Worm (Caenorhabditis elegans) whole organism, late embryonic: Measurements from ENCODE around the gene lin-29.

Source experiments
- C08G9.2 ChIP-seq: sonication (generic microtip); optimal IDR thresholded peaks from 2 replicates; lab custom pipeline; 2016; ENCODE audit warnings: mild to moderate bottlenecking, missing genetic modification characterization, moderate library complexity, missing compliant biosample characterization
- K02D7.2 ChIP-seq: sonication (generic microtip); optimal IDR thresholded peaks from 2 replicates; lab custom pipeline; 2017; ENCODE audit warnings: mild to moderate bottlenecking, missing genetic modification characterization, missing compliant biosample characterization
- T23F11.4 ChIP-seq: fragments of 200-800 bp; sonication (Bioruptor generic); optimal IDR thresholded peaks from 2 replicates; lab custom pipeline; 2018; ENCODE audit warnings: mild to moderate bottlenecking, missing genetic modification characterization, missing compliant biosample characterization
- ahr-1 ChIP-seq: sonication (generic microtip); optimal IDR thresholded peaks from 2 replicates; lab custom pipeline; 2016; ENCODE audit warnings: missing genetic modification characterization, missing compliant biosample characterization
- ama-1 ChIP-seq: fragments of 150-350 bp; optimal IDR thresholded peaks from 2 replicates; lab custom pipeline; 2014
- ceh-14 ChIP-seq: sonication (generic microtip); optimal IDR thresholded peaks from 2 replicates; lab custom pipeline; 2016; ENCODE audit warnings: missing genotype, missing genetic modification characterization, missing compliant biosample characterization
- ceh-18 ChIP-seq: sonication (generic microtip); optimal IDR thresholded peaks from 2 replicates; lab custom pipeline; 2016; ENCODE audit warnings: missing genetic modification characterization, missing compliant biosample characterization
- ceh-19 ChIP-seq: fragments of 200-800 bp; sonication (Bioruptor generic); optimal IDR thresholded peaks from 2 replicates; lab custom pipeline; 2018; ENCODE audit warnings: mild to moderate bottlenecking, missing genetic modification characterization, missing compliant biosample characterization
- ceh-2 ChIP-seq: sonication (generic microtip); optimal IDR thresholded peaks from 2 replicates; lab custom pipeline; 2016; ENCODE audit warnings: missing genotype, missing genetic modification characterization, missing compliant biosample characterization
- ceh-22 ChIP-seq: sonication (generic microtip); optimal IDR thresholded peaks from 2 replicates; lab custom pipeline; 2017; ENCODE audit warnings: missing biosample characterization, missing genetic modification characterization
- ceh-31 ChIP-seq: sonication (generic microtip); optimal IDR thresholded peaks from 2 replicates; lab custom pipeline; 2016; ENCODE audit warnings: missing genetic modification characterization, missing compliant biosample characterization
- ceh-34 ChIP-seq: sonication (generic microtip); optimal IDR thresholded peaks from 2 replicates; lab custom pipeline; 2016; ENCODE audit warnings: mild to moderate bottlenecking, missing genetic modification characterization, missing compliant biosample characterization
- ceh-45 ChIP-seq: fragments of 200-800 bp; sonication (Bioruptor generic); IDR thresholded peaks from 2 replicates; pipeline ENCODE4 v1.3.6; 2022; ENCODE audit warnings: missing genetic modification reagents, missing genetic modification characterization, missing compliant biosample characterization
- ceh-6 ChIP-seq: fragments of 200-800 bp; sonication (Bioruptor generic); optimal IDR thresholded peaks from 2 replicates; lab custom pipeline; 2018; ENCODE audit warnings: mild to moderate bottlenecking, missing genetic modification characterization, missing compliant biosample characterization
- elt-2 ChIP-seq: sonication (generic microtip); optimal IDR thresholded peaks from 2 replicates; lab custom pipeline; 2016; ENCODE audit warnings: missing genetic modification reagents, missing genetic modification characterization, missing compliant biosample characterization
- ets-4 ChIP-seq: sonication (generic microtip); optimal IDR thresholded peaks from 2 replicates; lab custom pipeline; 2016; ENCODE audit warnings: missing genetic modification characterization, missing compliant biosample characterization
- eyg-1 ChIP-seq: sonication (generic microtip); optimal IDR thresholded peaks from 2 replicates; lab custom pipeline; 2016; ENCODE audit warnings: missing genotype, missing genetic modification characterization, missing compliant biosample characterization
- fax-1 ChIP-seq: sonication (generic microtip); optimal IDR thresholded peaks from 2 replicates; lab custom pipeline; 2016; ENCODE audit warnings: missing genotype, missing genetic modification characterization, missing compliant biosample characterization
- fkh-6 ChIP-seq: sonication (generic microtip); optimal IDR thresholded peaks from 2 replicates; lab custom pipeline; 2016; ENCODE audit warnings: missing genetic modification characterization, missing compliant biosample characterization
- gmeb-2 ChIP-seq: sonication (generic microtip); optimal IDR thresholded peaks from 2 replicates; lab custom pipeline; 2016; ENCODE audit warnings: missing genetic modification characterization, inconsistent platforms, missing compliant biosample characterization
- hlh-13 ChIP-seq: fragments of 200-800 bp; sonication (Bioruptor generic); optimal IDR thresholded peaks from 2 replicates; lab custom pipeline; 2018; ENCODE audit warnings: mild to moderate bottlenecking, missing genetic modification characterization, missing compliant biosample characterization
- hlh-15 ChIP-seq: sonication (generic microtip); optimal IDR thresholded peaks from 2 replicates; lab custom pipeline; 2016; ENCODE audit warnings: missing genetic modification characterization, missing compliant biosample characterization
- hlh-30 ChIP-seq: sonication (generic microtip); optimal IDR thresholded peaks from 2 replicates; lab custom pipeline; 2017; ENCODE audit warnings: antibody characterized with exemption, missing genetic modification characterization, missing compliant biosample characterization; ENCODE audit not compliant: insufficient read depth
- hlh-6 ChIP-seq: sonication (generic microtip); optimal IDR thresholded peaks from 2 replicates; lab custom pipeline; 2016; ENCODE audit warnings: missing genotype, missing genetic modification characterization, missing compliant biosample characterization
- hlh-8 ChIP-seq: sonication (generic microtip); optimal IDR thresholded peaks from 2 replicates; lab custom pipeline; 2016; ENCODE audit warnings: missing genotype, missing genetic modification characterization, missing compliant biosample characterization
- lim-6 ChIP-seq: sonication (generic microtip); optimal IDR thresholded peaks from 2 replicates; lab custom pipeline; 2016; ENCODE audit warnings: missing genetic modification characterization, missing compliant biosample characterization
- lin-11 ChIP-seq: fragments of 200-800 bp; sonication (Bioruptor generic); optimal IDR thresholded peaks from 2 replicates; lab custom pipeline; 2018; ENCODE audit warnings: mild to moderate bottlenecking, missing genetic modification characterization, missing compliant biosample characterization
- madf-2 ChIP-seq: sonication (generic microtip); optimal IDR thresholded peaks from 2 replicates; lab custom pipeline; 2017; ENCODE audit warnings: missing genetic modification characterization, missing compliant biosample characterization
- nfya-1 ChIP-seq: sonication (generic microtip); optimal IDR thresholded peaks from 2 replicates; lab custom pipeline; 2017; ENCODE audit warnings: missing genetic modification characterization, mild to moderate bottlenecking, missing compliant biosample characterization, antibody characterized with exemption, moderate library complexity
- nhr-11 ChIP-seq: fragments of 150-350 bp; optimal IDR thresholded peaks from 2 replicates; lab custom pipeline; 2014; ENCODE audit warnings: missing biosample characterization, missing genetic modification characterization
- nhr-232 ChIP-seq: sonication (generic microtip); optimal IDR thresholded peaks from 2 replicates; lab custom pipeline; 2016; ENCODE audit warnings: missing genetic modification characterization, missing compliant biosample characterization
- odd-2 ChIP-seq: sonication (generic microtip); optimal IDR thresholded peaks from 2 replicates; lab custom pipeline; 2017; ENCODE audit warnings: antibody characterized with exemption, mild to moderate bottlenecking, missing genetic modification characterization, missing compliant biosample characterization
- pat-9 ChIP-seq: fragments of 200-800 bp; sonication (Bioruptor generic); optimal IDR thresholded peaks from 2 replicates; lab custom pipeline; 2018; ENCODE audit warnings: mild to moderate bottlenecking, missing genetic modification characterization, moderate library complexity, missing compliant biosample characterization
- pax-1 ChIP-seq: fragments of 150-350 bp; optimal IDR thresholded peaks from 2 replicates; lab custom pipeline; 2014; ENCODE audit warnings: missing biosample characterization, missing genetic modification characterization
- pha-4 ChIP-seq: fragments of 150-350 bp; optimal IDR thresholded peaks from 2 replicates; lab custom pipeline; 2018; ENCODE audit warnings: missing biosample characterization, missing genetic modification reagents, missing genetic modification characterization
- pqm-1 ChIP-seq: sonication (generic microtip); optimal IDR thresholded peaks from 2 replicates; lab custom pipeline; 2016; ENCODE audit warnings: missing genetic modification characterization, missing compliant biosample characterization
- ref-2 ChIP-seq: sonication (generic microtip); optimal IDR thresholded peaks from 2 replicates; lab custom pipeline; 2016; ENCODE audit warnings: missing genetic modification characterization, missing compliant biosample characterization
- sdc-2 ChIP-seq: sonication (generic microtip); optimal IDR thresholded peaks from 2 replicates; lab custom pipeline; 2016; ENCODE audit warnings: missing genotype, missing genetic modification characterization, missing compliant biosample characterization
- syd-9 ChIP-seq: sonication (generic microtip); optimal IDR thresholded peaks from 2 replicates; lab custom pipeline; 2016; ENCODE audit warnings: mild to moderate bottlenecking, missing genetic modification characterization, moderate library complexity, missing compliant biosample characterization
- tbx-2 ChIP-seq: sonication (generic microtip); optimal IDR thresholded peaks from 2 replicates; lab custom pipeline; 2016; ENCODE audit warnings: missing genetic modification characterization, missing compliant biosample characterization
- tbx-7 ChIP-seq: sonication (generic microtip); optimal IDR thresholded peaks from 2 replicates; lab custom pipeline; 2016; ENCODE audit warnings: missing genotype, missing genetic modification characterization, missing compliant biosample characterization
- ttx-3 ChIP-seq: sonication (generic microtip); optimal IDR thresholded peaks from 2 replicates; lab custom pipeline; 2016; ENCODE audit warnings: missing genetic modification reagents, missing genetic modification characterization, missing compliant biosample characterization
- unc-3 ChIP-seq, 2 experiments: fragments of 200-800 bp in 1 of 2; sonication (Bioruptor generic) in 1 of 2; sonication (generic microtip) in 1 of 2; conservative IDR thresholded peaks in 1 of 2; optimal IDR thresholded peaks in 1 of 2; 2 replicates each; pipeline versions ENCODE4 v1.3.6 to Lab custom; 2016 to 2022; ENCODE audit warnings: missing compliant biosample characterization in 2 of 2, missing genetic modification characterization in 2 of 2, missing genetic modification reagents in 1 of 2
- unc-42 ChIP-seq: sonication (generic microtip); optimal IDR thresholded peaks from 2 replicates; lab custom pipeline; 2016; ENCODE audit warnings: missing genotype, missing genetic modification characterization, missing compliant biosample characterization
- unc-55 ChIP-seq: sonication (generic microtip); optimal IDR thresholded peaks from 2 replicates; lab custom pipeline; 2017; ENCODE audit warnings: missing biosample characterization, missing genetic modification reagents, missing genetic modification characterization
- unc-86 ChIP-seq: sonication (generic microtip); optimal IDR thresholded peaks from 2 replicates; lab custom pipeline; 2016; ENCODE audit warnings: missing genetic modification characterization, missing compliant biosample characterization
- zip-5 ChIP-seq: sonication (generic microtip); optimal IDR thresholded peaks from 2 replicates; lab custom pipeline; 2016; ENCODE audit warnings: missing genetic modification characterization, missing compliant biosample characterization
- ztf-16 ChIP-seq: sonication (generic microtip); optimal IDR thresholded peaks from 2 replicates; lab custom pipeline; 2017; ENCODE audit warnings: missing genetic modification characterization, missing compliant biosample characterization

The lin-29 gene

DNA sequence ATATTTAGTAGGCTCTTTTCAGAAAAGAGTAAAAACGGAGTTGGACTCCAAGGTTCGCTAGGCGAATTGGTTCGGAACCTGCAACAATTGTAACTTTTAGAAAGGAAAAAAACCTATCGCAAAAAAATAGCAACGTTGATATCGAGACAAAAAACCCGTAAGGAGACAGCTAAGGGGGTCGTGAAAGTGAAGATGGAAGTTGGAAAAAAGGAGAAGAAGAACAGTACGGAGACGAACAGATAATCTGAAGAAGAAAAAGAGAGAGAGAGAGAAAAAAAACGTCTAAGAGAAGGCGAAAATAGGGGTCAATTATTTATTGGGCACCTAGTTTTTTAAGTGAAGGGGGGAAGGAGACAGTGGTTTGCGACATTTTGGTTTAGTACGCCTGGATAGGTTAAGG, at the start of gene lin-29:
Gene lin-29 (minus strand): TSS at position 78 of the 400 bp plus-strand sequence.
- no peak for TF ChIP-seq T23F11.4 (GFP tag; lab: Kevin White, UChicago)
- TF ChIP-seq fkh-6 (tag; lab: Kevin White, UChicago) = no peak

DNA sequence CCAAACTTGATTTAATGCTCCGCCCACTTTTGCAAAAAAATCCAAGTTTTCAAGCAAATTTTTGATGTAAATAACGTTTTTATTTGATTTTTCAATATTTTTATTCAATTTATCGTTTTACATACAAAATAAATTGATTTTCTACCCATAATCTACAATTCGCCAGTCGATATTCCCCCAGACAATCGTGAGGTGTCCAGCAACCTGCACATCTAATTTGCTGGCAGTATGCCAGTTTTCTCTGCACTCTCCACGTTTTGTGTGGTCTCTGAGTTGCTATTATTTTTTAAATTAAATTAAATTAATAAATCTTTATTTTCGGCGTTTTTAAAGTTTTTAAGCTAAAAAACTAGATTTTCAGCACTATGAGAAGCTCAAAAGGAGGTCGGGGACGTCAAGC, 45.0 kb upstream of the lin-29 start:
- TF ChIP-seq hlh-30 (tag; lab: Kevin White, UChicago) = no peak
- TF ChIP-seq pqm-1 = no peak
- peak; percentile 92 for TF ChIP-seq unc-42
- peak; percentile 19 for TF ChIP-seq unc-86 (tag; lab: Kevin White, UChicago)
- TF ChIP-seq K02D7.2 (tag; lab: Kevin White, UChicago) = peak; percentile 19
- peak; percentile 69 for TF ChIP-seq ets-4 (tag; lab: Kevin White, UChicago)
- no peak for TF ChIP-seq lim-6 (tag; lab: Kevin White, UChicago)
- peak; percentile 44 for TF ChIP-seq hlh-15 (tag; lab: Kevin White, UChicago)
- peak; percentile 7 for TF ChIP-seq gmeb-2
- TF ChIP-seq hlh-8 = peak; percentile 25
- no peak for TF ChIP-seq hlh-13
- no peak for TF ChIP-seq ceh-45 (GFP tag; lab: Robert Waterston, UW)
- TF ChIP-seq ahr-1 (tag; lab: Kevin White, UChicago) = peak; percentile 52
- peak; percentile 1 for TF ChIP-seq ceh-18 (tag; lab: Kevin White, UChicago)
- TF ChIP-seq ttx-3 (tag; lab: Kevin White, UChicago) = peak; percentile 32
- TF ChIP-seq pax-1 (tag; lab: Kevin White, UChicago) = peak; percentile 26
- peak; percentile 13 for TF ChIP-seq ceh-19 (GFP tag; lab: Kevin White, UChicago)
- peak; percentile 78 for TF ChIP-seq ceh-14
- TF ChIP-seq ceh-22 (tag; lab: Kevin White, UChicago) = no peak
- TF ChIP-seq ztf-16 = peak; percentile 24
- TF ChIP-seq fkh-6 (tag; lab: Kevin White, UChicago) = no peak
- TF ChIP-seq hlh-6 (tag; lab: Kevin White, UChicago) = no peak
- TF ChIP-seq ceh-6 = no peak
- peak; percentile 59 for TF ChIP-seq ceh-2 (tag; lab: Kevin White, UChicago)
- peak; percentile 1 for TF ChIP-seq lin-11 (tag; lab: Kevin White, UChicago)
- TF ChIP-seq pha-4 = no peak
- peak; percentile 21 for TF ChIP-seq eyg-1
- peak; percentile 34 for TF ChIP-seq tbx-7 (tag; lab: Kevin White, UChicago)
- TF ChIP-seq tbx-2 (tag; lab: Kevin White, UChicago) = peak; percentile 79
- peak; percentile 47 for TF ChIP-seq fax-1 (tag; lab: Kevin White, UChicago)
- peak; percentile 69 for TF ChIP-seq C08G9.2 (tag; lab: Kevin White, UChicago)
- TF ChIP-seq elt-2 (tag; lab: Kevin White, UChicago) = peak; percentile 70
- no peak for TF ChIP-seq unc-55 (GFP tag; lab: Kevin White, UChicago)
- no peak for TF ChIP-seq nhr-232 (tag; lab: Kevin White, UChicago)
- peak; percentile 47 for TF ChIP-seq ceh-34
- TF ChIP-seq ref-2 = no peak
- TF ChIP-seq ama-1 (lab: Kevin White, UChicago) = no peak
- no peak for TF ChIP-seq odd-2 (tag; lab: Kevin White, UChicago)
- peak; percentile 83 for TF ChIP-seq ceh-31 (tag; lab: Kevin White, UChicago)
- 0 out of 2 replicates have a peak, but pooled peaks have one; percentile 13 for TF ChIP-seq unc-3 (GFP tag; conservative IDR thresholded peaks at IDR 0.05; lab: Robert Waterston, UW)
- peak; percentile 35 for TF ChIP-seq unc-3 (tag; optimal IDR thresholded peaks at IDR 0.05; lab: Kevin White, UChicago)
- no peak for TF ChIP-seq nhr-11 (tag; lab: Kevin White, UChicago)
- TF ChIP-seq T23F11.4 (GFP tag; lab: Kevin White, UChicago) = no peak
- TF ChIP-seq sdc-2 = no peak
- TF ChIP-seq pat-9 (tag; lab: Kevin White, UChicago) = no peak
- peak; percentile 60 for TF ChIP-seq nfya-1 (tag; lab: Kevin White, UChicago)
- TF ChIP-seq madf-2 (tag; lab: Kevin White, UChicago) = peak; percentile 7
- no peak for TF ChIP-seq syd-9 (tag; lab: Kevin White, UChicago)
- TF ChIP-seq zip-5 (tag; lab: Kevin White, UChicago) = peak; percentile 78
